Worm (Caenorhabditis elegans) whole organism, late embryonic: ENCODE results near the gene sphk-1.

Experiments
- C38D4.7 ChIP-seq: fragments of 200-800 bp; sonication (Bioruptor generic); optimal IDR thresholded peaks from 2 replicates; lab custom pipeline; 2018; ENCODE audit warnings: mild to moderate bottlenecking, missing genetic modification characterization, moderate library complexity, missing compliant biosample characterization
- F13H6.1 ChIP-seq: sonication (generic microtip); optimal IDR thresholded peaks from 2 replicates; lab custom pipeline; 2016; ENCODE audit warnings: missing genetic modification characterization, missing compliant biosample characterization
- ama-1 ChIP-seq: fragments of 150-350 bp; optimal IDR thresholded peaks from 2 replicates; lab custom pipeline; 2014
- ceh-18 ChIP-seq: sonication (generic microtip); optimal IDR thresholded peaks from 2 replicates; lab custom pipeline; 2016; ENCODE audit warnings: missing genetic modification characterization, missing compliant biosample characterization
- ceh-2 ChIP-seq: sonication (generic microtip); optimal IDR thresholded peaks from 2 replicates; lab custom pipeline; 2016; ENCODE audit warnings: missing genotype, missing genetic modification characterization, missing compliant biosample characterization
- ceh-6 ChIP-seq: fragments of 200-800 bp; sonication (Bioruptor generic); optimal IDR thresholded peaks from 2 replicates; lab custom pipeline; 2018; ENCODE audit warnings: mild to moderate bottlenecking, missing genetic modification characterization, missing compliant biosample characterization
- fkh-10 ChIP-seq: fragments of 150-350 bp; optimal IDR thresholded peaks from 2 replicates; lab custom pipeline; 2014; ENCODE audit warnings: missing biosample characterization, missing genetic modification reagents, missing genetic modification characterization
- hlh-13 ChIP-seq: fragments of 200-800 bp; sonication (Bioruptor generic); optimal IDR thresholded peaks from 2 replicates; lab custom pipeline; 2018; ENCODE audit warnings: mild to moderate bottlenecking, missing genetic modification characterization, missing compliant biosample characterization
- npax-4 ChIP-seq: sonication (generic microtip); optimal IDR thresholded peaks from 2 replicates; lab custom pipeline; 2016; ENCODE audit warnings: missing genetic modification characterization, missing compliant biosample characterization
- pag-3 ChIP-seq: sonication (generic microtip); optimal IDR thresholded peaks from 2 replicates; lab custom pipeline; 2016; ENCODE audit warnings: missing compliant biosample characterization, missing genetic modification characterization, borderline replicate concordance
- pha-4 ChIP-seq: fragments of 150-350 bp; optimal IDR thresholded peaks from 2 replicates; lab custom pipeline; 2018; ENCODE audit warnings: missing biosample characterization, missing genetic modification reagents, missing genetic modification characterization
- pqm-1 ChIP-seq: sonication (generic microtip); optimal IDR thresholded peaks from 2 replicates; lab custom pipeline; 2016; ENCODE audit warnings: missing genetic modification characterization, missing compliant biosample characterization

ce11 chrII:8707024-8707423 is 5.6 kb upstream of the sphk-1 start, which contains the start of gene cup-16:
- TF ChIP-seq pqm-1 (no peak), ceh-18 (no peak), hlh-13 (GFP tag; lab: Kevin White, UChicago) (no peak), ama-1 (lab: Kevin White, UChicago) (no peak), ceh-6 (no peak), pag-3 (tag; lab: Kevin White, UChicago) (no peak), C38D4.7 (GFP tag; lab: Kevin White, UChicago) (no peak), pha-4 (tag; lab: Kevin White, UChicago) (no peak), ceh-2 (tag; lab: Kevin White, UChicago) (no peak), fkh-10 (no peak), npax-4 (tag; lab: Kevin White, UChicago) (no peak), F13H6.1 (tag; lab: Kevin White, UChicago) (no peak)
